Fruit fly (Drosophila melanogaster): ENCODE results near the gene Npc1a.

DNA sequence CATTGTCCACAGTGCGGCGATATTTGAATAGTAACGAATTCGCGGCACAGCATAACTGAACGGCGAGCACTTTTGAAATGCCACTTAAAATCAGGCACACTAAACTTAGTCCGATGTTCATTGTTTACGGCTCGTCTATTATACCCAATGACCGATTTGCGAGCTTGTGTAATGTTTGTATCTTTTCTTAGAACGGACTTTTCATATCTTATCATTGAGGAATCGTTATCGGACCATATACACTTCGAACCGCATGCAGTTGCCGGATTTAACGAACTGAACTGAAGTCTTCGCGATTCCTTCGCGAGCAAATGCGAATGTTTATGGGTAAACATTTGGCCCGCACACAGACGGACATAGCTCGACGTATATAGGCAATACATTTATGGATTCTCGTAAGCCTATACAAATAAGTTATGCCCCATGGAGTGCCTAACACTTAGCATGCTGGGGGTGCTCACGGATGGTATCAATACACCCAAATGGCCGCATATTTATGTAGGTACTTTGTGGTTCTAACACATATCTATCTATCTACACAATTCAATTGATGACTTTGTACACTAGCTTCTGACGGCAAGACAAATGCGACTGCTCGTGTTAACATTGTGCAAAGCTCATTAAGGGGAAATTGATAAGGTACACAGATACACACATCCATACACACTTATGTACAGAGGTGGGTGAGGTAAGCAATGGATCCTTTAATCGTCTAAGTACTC lies 16.9 kb upstream of the Npc1a start, which contains the start of gene mthl15:
- no peak for TF ChIP-seq CTCF (optimal IDR thresholded peaks at IDR 0.05)
- no peak for TF ChIP-seq CG8478 (optimal IDR thresholded peaks at IDR 0.05)

Data from S2 (cell line).